Fruit fly (Drosophila melanogaster) whole organism, adult: ENCODE data around the gene CG7484.

Experiments used
- CG12768 ChIP-seq: fragments of 200-800 bp; sonication (Bioruptor generic); optimal IDR thresholded peaks from 2 replicates; lab custom pipeline; 2017; ENCODE audit warnings: missing biosample characterization, missing genetic modification characterization, mild to moderate bottlenecking, moderate library complexity, missing genetic modification reagents
- CG14711 ChIP-seq: fragments of 200-800 bp; sonication (Bioruptor generic); optimal IDR thresholded peaks from 2 replicates; lab custom pipeline; 2018; ENCODE audit warnings: missing biosample characterization, mild to moderate bottlenecking, missing genetic modification characterization, moderate library complexity
- CG5204 ChIP-seq: fragments of 200-800 bp; sonication (Bioruptor generic); optimal IDR thresholded peaks from 2 replicates; lab custom pipeline; 2016; ENCODE audit warnings: missing biosample characterization, missing genetic modification characterization
- CG7101 ChIP-seq: fragments of 200-800 bp; sonication (Bioruptor generic); optimal IDR thresholded peaks from 2 replicates; lab custom pipeline; 2018; ENCODE audit warnings: missing biosample characterization, mild to moderate bottlenecking, missing genetic modification characterization, moderate library complexity
- Crg-1 ChIP-seq: fragments of 200-800 bp; sonication (Bioruptor generic); optimal IDR thresholded peaks from 2 replicates; lab custom pipeline; 2016; ENCODE audit warnings: missing biosample characterization, missing genetic modification characterization
- cnc ChIP-seq, 2 experiments: fragments of >200 bp; optimal IDR thresholded peaks; 2 replicates each; lab custom pipeline; 2017
- tj ChIP-seq: fragments of 200-800 bp; sonication (Bioruptor generic); optimal IDR thresholded peaks from 3 replicates; lab custom pipeline; 2017; ENCODE audit warnings: missing biosample characterization, mild to moderate bottlenecking, missing genetic modification characterization, moderate library complexity
- toe ChIP-seq: fragments of 200-800 bp; sonication (Bioruptor generic); optimal IDR thresholded peaks from 2 replicates; lab custom pipeline; 2016; ENCODE audit warnings: missing biosample characterization, missing genetic modification characterization

dm6 chr3L:17667642-17668362 lies 13.4 kb downstream of the CG7484 start:
- TF ChIP-seq tj (GFP tag; lab: Kevin White, UChicago) (no peak), toe (GFP tag; lab: Kevin White, UChicago) (no peak), cnc (optimal IDR thresholded peaks at IDR 0.05; lab: Kevin White, UChicago) (no peak), CG14711 (no peak), CG5204 (GFP tag; lab: Kevin White, UChicago) (no peak), CG7101 (no peak), Crg-1 (GFP tag; lab: Kevin White, UChicago) (no peak), CG12768 (GFP tag; lab: Kevin White, UChicago) (no peak)
